Worm (Caenorhabditis elegans): ENCODE measurements around the gene T02G5.7.
A peak's percentile ranks its signal among the peaks of the same experiment; 100 is the strongest.

The T02G5.7 gene

DNA sequence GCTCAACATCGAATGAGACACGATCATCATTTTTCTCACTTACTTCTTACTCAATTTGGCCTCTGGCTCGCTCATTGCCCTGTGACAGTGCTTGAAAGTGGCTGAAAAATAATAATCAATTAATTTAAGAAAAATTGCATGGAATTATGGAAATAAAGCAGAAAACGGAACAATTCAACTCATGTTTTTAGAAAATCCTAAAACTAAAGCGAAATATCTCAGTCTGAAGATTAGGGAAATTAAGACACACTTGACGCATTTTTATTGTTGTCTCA is 3.2 kb upstream of the T02G5.7 start, which contains the start of gene kars-1:
Gene kars-1, minus strand, starts transcription at position 101 of the 275 bp plus-strand sequence.
- TF ChIP-seq fos-1 (tag; optimal IDR thresholded peaks at IDR 0.05) (no peak), eor-1 (tag; optimal IDR thresholded peaks at IDR 0.05) (no peak), hmg-11 (tag; optimal IDR thresholded peaks at IDR 0.05) (no peak), mml-1 (tag; optimal IDR thresholded peaks at IDR 0.05) (no peak), nhr-25 (tag; optimal IDR thresholded peaks at IDR 0.05) (no peak), nhr-67 (tag; optimal IDR thresholded peaks at IDR 0.05) (no peak), mdl-1 (tag; optimal IDR thresholded peaks at IDR 0.05) (no peak), egl-5 (tag; optimal IDR thresholded peaks at IDR 0.05) (no peak), ama-1 (optimal IDR thresholded peaks at IDR 0.05) (no peak), lin-39 (tag; optimal IDR thresholded peaks at IDR 0.05) (no peak)

DNA sequence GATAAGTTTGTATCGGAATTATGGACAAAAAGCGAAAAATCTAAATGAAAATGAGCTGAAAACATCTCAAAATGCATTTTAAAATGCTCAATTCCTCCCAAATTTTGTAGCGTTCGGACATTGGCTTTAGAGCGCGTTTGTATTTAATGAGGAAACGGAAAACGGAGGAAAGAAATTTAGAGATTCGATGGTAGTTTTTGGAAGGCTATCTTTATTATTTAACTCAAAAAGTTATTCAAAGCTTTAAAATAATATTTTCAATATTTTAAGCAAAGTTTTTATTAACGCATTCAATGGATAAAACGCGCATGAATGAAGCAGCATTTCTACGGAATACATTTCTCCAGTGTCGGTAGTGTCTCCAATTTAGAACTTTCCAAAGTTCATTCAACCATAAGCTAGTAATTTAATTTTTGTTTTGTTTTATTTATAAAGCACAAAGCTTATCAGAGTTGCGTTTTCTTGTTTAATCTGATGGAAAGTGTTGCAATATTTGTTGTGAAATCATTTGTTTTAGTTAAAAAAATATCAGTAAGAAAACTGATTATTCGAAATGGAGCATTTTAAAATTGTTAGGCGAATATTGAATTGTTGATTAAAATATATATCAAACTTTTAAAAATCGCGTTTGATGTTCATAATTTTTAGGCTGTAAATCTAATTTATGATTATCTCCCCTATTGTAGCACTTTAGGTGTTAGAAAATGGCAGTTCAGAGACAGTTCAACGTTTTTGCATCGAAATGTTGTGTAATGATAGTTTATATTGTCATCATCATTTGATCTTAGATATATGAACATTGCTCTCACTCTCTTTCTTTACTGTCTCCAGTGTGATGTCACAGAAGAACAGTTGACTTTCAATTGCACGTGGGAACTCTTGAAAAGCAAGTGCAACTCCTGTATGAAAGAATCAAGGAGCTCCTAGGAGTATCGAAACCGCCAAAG is 2.6 kb upstream of the T02G5.7 start:
- TF ChIP-seq ceh-28 (tag; optimal IDR thresholded peaks at IDR 0.05) (no peak), zag-1 (tag; optimal IDR thresholded peaks at IDR 0.05) (no peak), nhr-11 (tag; optimal IDR thresholded peaks at IDR 0.05) (peak; percentile 86), lin-15B (tag; optimal IDR thresholded peaks at IDR 0.05) (peak; percentile 86), sea-2 (GFP tag; optimal IDR thresholded peaks at IDR 0.05) (no peak), pha-4 (tag; optimal IDR thresholded peaks at IDR 0.05) (no peak), lsy-12 (tag; optimal IDR thresholded peaks at IDR 0.05) (no peak), hmg-11 (tag; optimal IDR thresholded peaks at IDR 0.05) (no peak), eor-1 (tag; optimal IDR thresholded peaks at IDR 0.05) (no peak), mdl-1 (tag; optimal IDR thresholded peaks at IDR 0.05) (no peak), nhr-77 (tag; optimal IDR thresholded peaks at IDR 0.05) (no peak), ZK546.5 (tag; optimal IDR thresholded peaks at IDR 0.05) (no peak), skn-1 (tag; optimal IDR thresholded peaks at IDR 0.05) (peak; percentile 58), ceh-9 (tag; optimal IDR thresholded peaks at IDR 0.05) (no peak), nhr-12 (tag; optimal IDR thresholded peaks at IDR 0.05) (no peak), nfya-1 (tag; optimal IDR thresholded peaks at IDR 0.05; ENCODE audit: insufficient read depth) (peak; percentile 62), pqm-1 (tag; optimal IDR thresholded peaks at IDR 0.05) (peak; percentile 41), nhr-23 (tag; optimal IDR thresholded peaks at IDR 0.05) (peak; percentile 59), ztf-11 (tag; optimal IDR thresholded peaks at IDR 0.05) (no peak), mml-1 (tag; optimal IDR thresholded peaks at IDR 0.05) (no peak), elt-1 (tag; optimal IDR thresholded peaks at IDR 0.05) (no peak), snpc-4 (tag; optimal IDR thresholded peaks at IDR 0.05) (no peak), R02D3.7 (tag; optimal IDR thresholded peaks at IDR 0.05) (no peak), egl-5 (tag; optimal IDR thresholded peaks at IDR 0.05) (peak; percentile 76), nhr-67 (tag; optimal IDR thresholded peaks at IDR 0.05) (no peak), nhr-76 (tag; optimal IDR thresholded peaks at IDR 0.05) (no peak), fkh-2 (tag; optimal IDR thresholded peaks at IDR 0.05) (no peak), egl-27 (tag; optimal IDR thresholded peaks at IDR 0.05) (no peak), nhr-237 (tag; optimal IDR thresholded peaks at IDR 0.05) (no peak), aly-2 (tag; optimal IDR thresholded peaks at IDR 0.05) (no peak), nhr-43 (tag; optimal IDR thresholded peaks at IDR 0.05; ENCODE audit: poor library complexity, severe bottlenecking) (no peak), ceh-16 (tag; optimal IDR thresholded peaks at IDR 0.05) (no peak), unc-62 (GFP tag; optimal IDR thresholded peaks at IDR 0.05) (no peak), daf-12 (tag; optimal IDR thresholded peaks at IDR 0.05) (no peak), nhr-25 (tag; optimal IDR thresholded peaks at IDR 0.05) (peak; percentile 39), lin-39 (tag; optimal IDR thresholded peaks at IDR 0.05) (no peak), tbx-2 (tag; optimal IDR thresholded peaks at IDR 0.05) (no peak), elt-3 (tag; optimal IDR thresholded peaks at IDR 0.05) (no peak), ama-1 (optimal IDR thresholded peaks at IDR 0.05) (no peak), unc-39 (tag; optimal IDR thresholded peaks at IDR 0.05) (no peak), fos-1 (tag; optimal IDR thresholded peaks at IDR 0.05) (no peak), elt-2 (tag; optimal IDR thresholded peaks at IDR 0.05) (peak; percentile 61), jun-1 (tag; optimal IDR thresholded peaks at IDR 0.05) (peak; percentile 1), ceh-82 (tag; optimal IDR thresholded peaks at IDR 0.05) (no peak)
